Worm (Caenorhabditis elegans): ENCODE measurements around the gene F45E10.2.

- TF ChIP-seq flt-1 (GFP tag; IDR thresholded peaks at IDR 0.05) = no peak
- no peak for TF ChIP-seq ztf-23 (GFP tag; IDR thresholded peaks at IDR 0.05)
- TF ChIP-seq ref-1 (GFP tag; conservative IDR thresholded peaks at IDR 0.05) = no peak
- no peak for TF ChIP-seq cog-1 (tag; optimal IDR thresholded peaks at IDR 0.05)
- TF ChIP-seq T22C8.4 (GFP tag; IDR thresholded peaks at IDR 0.05) = no peak
- no peak for TF ChIP-seq med-1 (GFP tag; optimal IDR thresholded peaks at IDR 0.05; ENCODE audit: insufficient read depth)
These were observed 33.0 kb upstream of the F45E10.2 start for ce11 chrII:11088137-11088536.

Data from whole organism, midembryonic.